Worm (Caenorhabditis elegans): ENCODE measurements around the gene str-149.

Gene str-149

ce11 chrV:16593792-16594059, 20.5 kb downstream of the str-149 start (continued):
- TF ChIP-seq F49E8.2 (tag; optimal IDR thresholded peaks at IDR 0.05; ENCODE audit: insufficient read depth) (no peak), tbx-9 (tag; optimal IDR thresholded peaks at IDR 0.05; ENCODE audit: borderline replicate concordance) (no peak), athp-1 (tag; optimal IDR thresholded peaks at IDR 0.05) (no peak), snpc-4 (GFP tag; optimal IDR thresholded peaks at IDR 0.05) (no peak), snpc-4 (tag; optimal IDR thresholded peaks at IDR 0.05) (no peak), ceh-58 (GFP tag; IDR thresholded peaks at IDR 0.05) (no peak), lin-54 (GFP tag; optimal IDR thresholded peaks at IDR 0.05) (no peak)

- TF ChIP-seq K11D2.4 (GFP tag; IDR thresholded peaks at IDR 0.05): 0 out of 2 replicates have a peak, but pooled peaks have one; percentile 8
- no peak for TF ChIP-seq nhr-179 (tag; optimal IDR thresholded peaks at IDR 0.05)
- peak; percentile 20 for TF ChIP-seq nhr-80 (tag; optimal IDR thresholded peaks at IDR 0.05)
- TF ChIP-seq pbrm-1 (GFP tag; IDR thresholded peaks at IDR 0.05): peak; percentile 25; the same call in 1 of the 2 replicates
Measured at ce11 chrV:16594514-16594913, 21.2 kb downstream of the str-149 start.

ce11 chrV:16595140-16595791, 22.0 kb downstream of the str-149 start, which contains the start of gene cpl-1:
Gene cpl-1 (minus strand): TSS chrV:16595346.
- TF ChIP-seq B0336.3 (GFP tag; IDR thresholded peaks at IDR 0.05) (peak; percentile 42; the same call in 1 of the 2 replicates), K12H6.12 (tag; optimal IDR thresholded peaks at IDR 0.05) (peak; percentile 22), Y53G8AR.9 (GFP tag; conservative IDR thresholded peaks at IDR 0.05) (0 out of 2 replicates have a peak, but pooled peaks have one; percentile 11), lin-54 (GFP tag; optimal IDR thresholded peaks at IDR 0.05) (peak; percentile 39), F52B5.7 (tag; optimal IDR thresholded peaks at IDR 0.05) (peak; percentile 2), Y56A3A.18 (GFP tag; IDR thresholded peaks at IDR 0.05) (no peak), egl-44 (GFP tag; IDR thresholded peaks at IDR 0.05) (no peak), zfh-2 (GFP tag; conservative IDR thresholded peaks at IDR 0.05) (peak; percentile 69), K11D2.4 (GFP tag; IDR thresholded peaks at IDR 0.05) (no peak), nfyb-1 (GFP tag; IDR thresholded peaks at IDR 0.05) (0 out of 2 replicates have a peak, but pooled peaks have one; percentile 36), rcor-1 (GFP tag; IDR thresholded peaks at IDR 0.05) (no peak), tbp1 (GFP tag; optimal IDR thresholded peaks at IDR 0.05) (peak; percentile 28), pbrm-1 (GFP tag; IDR thresholded peaks at IDR 0.05) (0 out of 2 replicates have a peak, but pooled peaks have one; percentile 30), nhr-80 (tag; optimal IDR thresholded peaks at IDR 0.05) (peak; percentile 74), snpc-4 (GFP tag; optimal IDR thresholded peaks at IDR 0.05) (no peak), snpc-4 (tag; optimal IDR thresholded peaks at IDR 0.05) (peak in 2 of 4 experiments; percentile 11 to 35), somi-1 (GFP tag; optimal IDR thresholded peaks at IDR 0.05) (peak; percentile 33), ama-1 (optimal IDR thresholded peaks at IDR 0.05) (peak; percentile 63), ama-1 (GFP tag; optimal IDR thresholded peaks at IDR 0.05) (no peak), let-607 (tag; optimal IDR thresholded peaks at IDR 0.05) (peak in 1 of 2 experiments; percentile 30), cebp-1 (GFP tag; IDR thresholded peaks at IDR 0.05) (no peak), cebp-1 (tag; optimal IDR thresholded peaks at IDR 0.05) (peak; percentile 32), mxl-1 (tag; optimal IDR thresholded peaks at IDR 0.05) (no peak), madf-10 (tag; optimal IDR thresholded peaks at IDR 0.05) (peak; percentile 29), sdz-38 (tag; optimal IDR thresholded peaks at IDR 0.05) (peak; percentile 47), attf-5 (GFP tag; optimal IDR thresholded peaks at IDR 0.05) (peak; percentile 3)

- TF ChIP-seq T07F8.4 (tag; optimal IDR thresholded peaks at IDR 0.05) (no peak), mel-28 (tag; optimal IDR thresholded peaks at IDR 0.05; ENCODE audit: borderline replicate concordance) (no peak), attf-5 (GFP tag; optimal IDR thresholded peaks at IDR 0.05) (no peak), pbrm-1 (GFP tag; IDR thresholded peaks at IDR 0.05) (no peak), ekl-4 (GFP tag; IDR thresholded peaks at IDR 0.05) (no peak), aptf-2 (GFP tag; conservative IDR thresholded peaks at IDR 0.05) (no peak), dpl-1 (GFP tag; optimal IDR thresholded peaks at IDR 0.05) (no peak), tbp1 (GFP tag; optimal IDR thresholded peaks at IDR 0.05) (no peak), hlh-26 (GFP tag; conservative IDR thresholded peaks at IDR 0.05) (no peak)
Measured at ce11 chrV:16596102-16596501, 22.8 kb downstream of the str-149 start.

All from whole organism, young adult.